Worm (Caenorhabditis elegans) whole organism, L1 larva: ENCODE data around the gene fbxb-108.
A peak's percentile ranks its signal among the peaks of the same experiment; 100 is the strongest.

Source experiments
- C34B4.2 ChIP-seq: sonication (generic microtip); optimal IDR thresholded peaks from 2 replicates; lab custom pipeline; 2017; ENCODE audit warnings: mild to moderate bottlenecking, missing genetic modification characterization, missing compliant biosample characterization
- F16B12.6 ChIP-seq: fragments of 150-350 bp; optimal IDR thresholded peaks from 2 replicates; lab custom pipeline; 2014; ENCODE audit warnings: missing biosample characterization, missing genetic modification characterization
- Y116A8C.19 ChIP-seq: sonication (generic microtip); optimal IDR thresholded peaks from 2 replicates; lab custom pipeline; 2016; ENCODE audit warnings: missing compliant biosample characterization, missing genetic modification characterization, borderline replicate concordance
- aly-2 ChIP-seq: fragments of 150-350 bp; optimal IDR thresholded peaks from 2 replicates; lab custom pipeline; 2014; ENCODE audit warnings: missing biosample characterization, missing genetic modification characterization
- ama-1 ChIP-seq: fragments of 150-350 bp; optimal IDR thresholded peaks from 2 replicates; lab custom pipeline; 2014
- ceh-82 ChIP-seq, 3 experiments: fragments of 150-350 bp in 1 of 3; sonication (generic microtip) in 2 of 3; optimal IDR thresholded peaks; 2 replicates each; lab custom pipeline; 2014 to 2017; ENCODE audit warnings: missing biosample characterization in 3 of 3, missing genetic modification characterization in 3 of 3
- ceh-90 ChIP-seq: sonication (generic microtip); optimal IDR thresholded peaks from 2 replicates; lab custom pipeline; 2016; ENCODE audit warnings: missing genetic modification characterization, missing compliant biosample characterization
- dpl-1 ChIP-seq, 3 experiments: fragments of 150-350 bp in 2 of 3; sonication (generic microtip) in 1 of 3; optimal IDR thresholded peaks; 2 replicates each; lab custom pipeline; 2014 to 2017; ENCODE audit warnings: missing biosample characterization in 3 of 3, missing genetic modification characterization in 3 of 3, missing genetic modification reagents in 3 of 3
- dsc-1 ChIP-seq: sonication (generic microtip); optimal IDR thresholded peaks from 2 replicates; lab custom pipeline; 2016; ENCODE audit warnings: mild to moderate bottlenecking, missing genetic modification characterization, missing compliant biosample characterization
- efl-1 ChIP-seq, 4 experiments: fragments of 150-350 bp; optimal IDR thresholded peaks in 3 of 4; peaks in 1 of 4; 1 replicate in 1 of 4; 2 replicates in 3 of 4; lab custom pipeline; 2014; ENCODE audit warnings: missing biosample characterization in 2 of 4, missing genetic modification characterization in 2 of 4, missing genetic modification reagents in 2 of 4
- efl-3 ChIP-seq: fragments of 200-800 bp; sonication (Bioruptor generic); optimal IDR thresholded peaks from 2 replicates; lab custom pipeline; 2018; ENCODE audit warnings: mild to moderate bottlenecking, missing genetic modification characterization, missing compliant biosample characterization
- egl-13 ChIP-seq: sonication (generic microtip); optimal IDR thresholded peaks from 2 replicates; lab custom pipeline; 2016; ENCODE audit warnings: missing genotype, missing genetic modification reagents, missing genetic modification characterization, missing compliant biosample characterization
- egl-27 ChIP-seq, 2 experiments: fragments of 150-350 bp in 1 of 2; sonication (generic microtip); optimal IDR thresholded peaks; 3 replicates each; lab custom pipeline; 2017 to 2018; ENCODE audit warnings: missing biosample characterization in 2 of 2, missing genetic modification characterization in 2 of 2, missing genetic modification reagents in 2 of 2
- elt-3 ChIP-seq, 6 experiments: fragments of 150-350 bp in 1 of 6; sonication (generic microtip); optimal IDR thresholded peaks; 2 replicates each; lab custom pipeline; 2017 to 2018; ENCODE audit warnings: missing biosample characterization in 6 of 6, missing genetic modification characterization in 6 of 6, inconsistent platforms in 1 of 6
- ets-5 ChIP-seq: fragments of 200-800 bp; sonication (Bioruptor generic); IDR thresholded peaks from 2 replicates; pipeline ENCODE4 v1.3.6; 2022; ENCODE audit warnings: missing genetic modification characterization, missing compliant biosample characterization
- fkh-10 ChIP-seq: sonication (generic microtip); optimal IDR thresholded peaks from 2 replicates; lab custom pipeline; 2017; ENCODE audit warnings: missing biosample characterization, missing genetic modification reagents, missing genetic modification characterization
- fkh-8 ChIP-seq: sonication (generic microtip); optimal IDR thresholded peaks from 2 replicates; lab custom pipeline; 2016; ENCODE audit warnings: mild to moderate bottlenecking, missing genetic modification characterization, missing compliant biosample characterization
- hlh-17 ChIP-seq: fragments of 200-800 bp; sonication (Bioruptor generic); optimal IDR thresholded peaks from 2 replicates; lab custom pipeline; 2018; ENCODE audit warnings: missing genetic modification characterization, mild to moderate bottlenecking, missing compliant biosample characterization, moderate library complexity, borderline replicate concordance
- hpl-2 ChIP-seq: fragments of 150-350 bp; optimal IDR thresholded peaks from 2 replicates; lab custom pipeline; 2014; ENCODE audit warnings: missing biosample characterization, missing genetic modification reagents, missing genetic modification characterization
- irx-1 ChIP-seq: sonication (generic microtip); optimal IDR thresholded peaks from 2 replicates; lab custom pipeline; 2016; ENCODE audit warnings: missing genetic modification characterization, missing compliant biosample characterization
- isw-1 ChIP-seq: fragments of 200-800 bp; sonication (Bioruptor generic); IDR thresholded peaks from 2 replicates; pipeline ENCODE4 v1.3.6; 2022; ENCODE audit warnings: missing genetic modification characterization, missing compliant biosample characterization
- jun-1 ChIP-seq: fragments of 150-350 bp; optimal IDR thresholded peaks from 2 replicates; lab custom pipeline; 2014; ENCODE audit warnings: missing biosample characterization, missing genetic modification reagents, missing genetic modification characterization
- lin-13 ChIP-seq: fragments of 150-350 bp; optimal IDR thresholded peaks from 2 replicates; lab custom pipeline; 2014; ENCODE audit warnings: missing biosample characterization, missing genetic modification reagents, missing genetic modification characterization
- lin-35 ChIP-seq, 2 experiments: fragments of 150-350 bp; optimal IDR thresholded peaks; 2 replicates each; lab custom pipeline; 2014; ENCODE audit warnings: missing biosample characterization in 2 of 2, missing genetic modification characterization in 2 of 2, missing genetic modification reagents in 2 of 2
- lin-39 ChIP-seq: fragments of 150-350 bp; optimal IDR thresholded peaks from 2 replicates; lab custom pipeline; 2014; ENCODE audit warnings: missing biosample characterization, missing genetic modification reagents, missing genetic modification characterization
- lir-3 ChIP-seq: sonication (generic microtip); optimal IDR thresholded peaks from 2 replicates; lab custom pipeline; 2016; ENCODE audit warnings: mild to moderate bottlenecking, missing genetic modification characterization, moderate library complexity, missing compliant biosample characterization; ENCODE audit not compliant: poor library complexity
- lsy-2 ChIP-seq, 2 experiments: fragments of 150-350 bp; optimal IDR thresholded peaks; 2 replicates each; lab custom pipeline; 2014; ENCODE audit warnings: missing biosample characterization in 2 of 2, missing genetic modification characterization in 2 of 2
- mab-9 ChIP-seq: fragments of 200-800 bp; sonication (Bioruptor generic); IDR thresholded peaks from 2 replicates; pipeline ENCODE4 v1.3.6; 2022; ENCODE audit warnings: missing genetic modification reagents, missing genetic modification characterization, missing compliant biosample characterization
- mdl-1 ChIP-seq, 2 experiments: fragments of 150-350 bp; optimal IDR thresholded peaks; 2 replicates each; lab custom pipeline; 2014 to 2017; ENCODE audit warnings: missing biosample characterization in 2 of 2, missing genetic modification characterization in 2 of 2, inconsistent platforms in 1 of 2
- mef-2 ChIP-seq: fragments of 150-350 bp; optimal IDR thresholded peaks from 2 replicates; lab custom pipeline; 2014; ENCODE audit warnings: missing biosample characterization, missing genetic modification characterization
- mep-1 ChIP-seq: fragments of 150-350 bp; optimal IDR thresholded peaks from 2 replicates; lab custom pipeline; 2014; ENCODE audit warnings: missing biosample characterization, missing genetic modification characterization
- nhr-12 ChIP-seq: sonication (generic microtip); optimal IDR thresholded peaks from 2 replicates; lab custom pipeline; 2017; ENCODE audit warnings: missing biosample characterization, missing genetic modification characterization
- nhr-19 ChIP-seq: fragments of 200-800 bp; sonication (Bioruptor generic); conservative IDR thresholded peaks from 2 replicates; pipeline ENCODE4 v1.3.6; 2022; ENCODE audit warnings: missing genetic modification characterization, missing compliant biosample characterization
- nhr-237 ChIP-seq: fragments of 150-350 bp; optimal IDR thresholded peaks from 2 replicates; lab custom pipeline; 2014; ENCODE audit warnings: missing biosample characterization, missing genetic modification characterization
- nhr-47 ChIP-seq: sonication (generic microtip); optimal IDR thresholded peaks from 2 replicates; lab custom pipeline; 2016; ENCODE audit warnings: mild to moderate bottlenecking, missing genetic modification characterization, moderate library complexity, missing compliant biosample characterization
- nhr-71 ChIP-seq: sonication (generic microtip); optimal IDR thresholded peaks from 2 replicates; lab custom pipeline; 2016; ENCODE audit warnings: mild to moderate bottlenecking, missing genetic modification characterization, moderate library complexity, missing compliant biosample characterization
- nhr-76 ChIP-seq: sonication (generic microtip); optimal IDR thresholded peaks from 2 replicates; lab custom pipeline; 2017; ENCODE audit warnings: missing biosample characterization, missing genetic modification characterization
- nhr-85 ChIP-seq: sonication (generic microtip); peaks from one replicate; lab custom pipeline; 2016; ENCODE audit warnings: missing genetic modification characterization, inconsistent platforms, missing compliant biosample characterization
- pqm-1 ChIP-seq: sonication (generic microtip); optimal IDR thresholded peaks from 3 replicates; lab custom pipeline; 2017; ENCODE audit warnings: missing biosample characterization, missing genetic modification characterization
- snpc-4 ChIP-seq: fragments of 150-350 bp; optimal IDR thresholded peaks from 2 replicates; lab custom pipeline; 2014; ENCODE audit warnings: missing biosample characterization, missing genetic modification characterization
- snu-23 ChIP-seq: sonication (generic microtip); optimal IDR thresholded peaks from 2 replicates; lab custom pipeline; 2016; ENCODE audit warnings: missing genetic modification characterization, missing compliant biosample characterization
- sox-4 ChIP-seq: sonication (generic microtip); optimal IDR thresholded peaks from 2 replicates; lab custom pipeline; 2016; ENCODE audit warnings: missing genetic modification characterization, missing compliant biosample characterization
- sptf-1 ChIP-seq: fragments of 150-350 bp; optimal IDR thresholded peaks from 2 replicates; lab custom pipeline; 2014; ENCODE audit warnings: missing biosample characterization, missing genetic modification characterization
- sup-37 ChIP-seq: fragments of 200-800 bp; sonication (Bioruptor generic); optimal IDR thresholded peaks from 2 replicates; lab custom pipeline; 2018; ENCODE audit warnings: mild to moderate bottlenecking, missing genetic modification characterization, missing compliant biosample characterization
- tbx-2 ChIP-seq: sonication (generic microtip); optimal IDR thresholded peaks from 2 replicates; lab custom pipeline; 2016; ENCODE audit warnings: missing genetic modification characterization, missing compliant biosample characterization
- tlp-1 ChIP-seq: fragments of 150-350 bp; optimal IDR thresholded peaks from 2 replicates; lab custom pipeline; 2014; ENCODE audit warnings: missing biosample characterization, missing genetic modification characterization
- unc-130 ChIP-seq: fragments of 150-350 bp; optimal IDR thresholded peaks from 2 replicates; lab custom pipeline; 2017; ENCODE audit warnings: missing biosample characterization, missing genetic modification characterization, inconsistent platforms
- unc-30 ChIP-seq: sonication (generic microtip); optimal IDR thresholded peaks from 2 replicates; lab custom pipeline; 2017; ENCODE audit warnings: missing biosample characterization, missing genetic modification characterization
- unc-62 ChIP-seq: fragments of 150-350 bp; optimal IDR thresholded peaks from 2 replicates; lab custom pipeline; 2014; ENCODE audit warnings: missing biosample characterization, missing genetic modification reagents, missing genetic modification characterization
- unc-86 ChIP-seq: sonication (generic microtip); optimal IDR thresholded peaks from 2 replicates; lab custom pipeline; 2016; ENCODE audit warnings: missing genetic modification characterization, missing compliant biosample characterization
- unc-98 ChIP-seq: fragments of 200-800 bp; sonication (Bioruptor generic); IDR thresholded peaks from 2 replicates; pipeline ENCODE4 v1.3.6; 2022; ENCODE audit warnings: missing genetic modification characterization, missing compliant biosample characterization
- zag-1 ChIP-seq: fragments of 150-350 bp; optimal IDR thresholded peaks from 2 replicates; lab custom pipeline; 2014; ENCODE audit warnings: missing biosample characterization, missing genetic modification characterization
- zip-4 ChIP-seq: fragments of 200-800 bp; sonication (Bioruptor generic); optimal IDR thresholded peaks from 2 replicates; lab custom pipeline; 2018; ENCODE audit warnings: mild to moderate bottlenecking, missing genetic modification characterization, moderate library complexity, missing compliant biosample characterization

fbxb-108 gene

ce11 chrII:2752536-2752935, 12.2 kb upstream of the fbxb-108 start, which contains the start of gene F29A7.6 (continued):
- peak; percentile 63 for TF ChIP-seq snu-23 (GFP tag; lab: Kevin White, UChicago)
- no peak for TF ChIP-seq fkh-10 (GFP tag; lab: Kevin White, UChicago)
- no peak for TF ChIP-seq unc-30 (tag; lab: Kevin White, UChicago)
- TF ChIP-seq nhr-47 = peak; percentile 81
- TF ChIP-seq unc-130 (tag; lab: Kevin White, UChicago) = peak; percentile 43
- no peak for TF ChIP-seq ama-1 (lab: Kevin White, UChicago)
- TF ChIP-seq pqm-1 (tag; lab: Kevin White, UChicago) = no peak
- no peak for TF ChIP-seq nhr-71 (tag; lab: Kevin White, UChicago)
- peak; percentile 67 for TF ChIP-seq nhr-85 (tag; lab: Kevin White, UChicago)
- peak; percentile 78 for TF ChIP-seq dsc-1 (tag; lab: Kevin White, UChicago)
- peak; percentile 86 for TF ChIP-seq ceh-90 (tag; lab: Kevin White, UChicago)
- TF ChIP-seq ets-5 (GFP tag; lab: Robert Waterston, UW) = no peak
- no peak for TF ChIP-seq C34B4.2
- TF ChIP-seq nhr-237 (tag; lab: Kevin White, UChicago) = no peak
- TF ChIP-seq sox-4 = peak; percentile 65
- TF ChIP-seq efl-1 (optimal IDR thresholded peaks at IDR 0.05; lab: Kevin White, UChicago) = peak; percentile 67 to 69
- TF ChIP-seq efl-1 (GFP tag; optimal IDR thresholded peaks at IDR 0.05 in 1 of 2; lab: Kevin White, UChicago) = peak; percentile 69 to 92
- no peak for TF ChIP-seq Y116A8C.19 (tag; lab: Kevin White, UChicago)
- TF ChIP-seq aly-2 (tag; lab: Kevin White, UChicago) = no peak
- TF ChIP-seq egl-13 (tag; lab: Kevin White, UChicago) = peak; percentile 26
- TF ChIP-seq snpc-4 = peak; percentile 64
- TF ChIP-seq nhr-19 (GFP tag; lab: Robert Waterston, UW) = peak; percentile 65
- peak; percentile 53 to 63 for TF ChIP-seq lin-35 (GFP tag; optimal IDR thresholded peaks at IDR 0.05; lab: Kevin White, UChicago)
- TF ChIP-seq lin-13 (GFP tag; lab: Kevin White, UChicago) = peak; percentile 57
- TF ChIP-seq tlp-1 (tag; lab: Kevin White, UChicago) = no peak
- no peak for TF ChIP-seq hlh-17 (GFP tag; lab: Kevin White, UChicago)
- no peak for TF ChIP-seq hpl-2 (GFP tag; lab: Kevin White, UChicago)
- peak; percentile 41 for TF ChIP-seq unc-86
- peak; percentile 50 for TF ChIP-seq isw-1 (GFP tag; lab: Robert Waterston, UW)
- no peak for TF ChIP-seq nhr-12
- TF ChIP-seq mdl-1 (tag; optimal IDR thresholded peaks at IDR 0.05; lab: Kevin White, UChicago) = peak in 1 of 2 experiments; percentile 2
- 0 out of 2 replicates have a peak, but pooled peaks have one; percentile 36 for TF ChIP-seq mab-9 (GFP tag; lab: Robert Waterston, UW)
- TF ChIP-seq sptf-1 (tag; lab: Kevin White, UChicago) = no peak
- TF ChIP-seq zip-4 = no peak
- TF ChIP-seq egl-27 (tag; optimal IDR thresholded peaks at IDR 0.05; lab: Kevin White, UChicago) = no peak
- peak; percentile 14 to 72 (median 69) for TF ChIP-seq dpl-1 (GFP tag; optimal IDR thresholded peaks at IDR 0.05; lab: Kevin White, UChicago)
- peak; percentile 68 for TF ChIP-seq unc-98 (GFP tag; lab: Robert Waterston, UW)
- peak in 1 of 2 experiments; percentile 69 for TF ChIP-seq lsy-2 (tag; optimal IDR thresholded peaks at IDR 0.05; lab: Kevin White, UChicago)
- TF ChIP-seq jun-1 (tag; lab: Kevin White, UChicago) = peak; percentile 36
- TF ChIP-seq tbx-2 (tag; lab: Kevin White, UChicago) = peak; percentile 78
- TF ChIP-seq F16B12.6 (tag; lab: Kevin White, UChicago) = peak; percentile 25
- peak; percentile 65 to 71 (median 66) for TF ChIP-seq ceh-82 (tag; optimal IDR thresholded peaks at IDR 0.05; lab: Kevin White, UChicago)
- TF ChIP-seq mep-1 (tag; lab: Kevin White, UChicago) = no peak
- TF ChIP-seq efl-3 (GFP tag; lab: Kevin White, UChicago) = no peak
- peak; percentile 76 for TF ChIP-seq fkh-8
- TF ChIP-seq irx-1 (tag; lab: Kevin White, UChicago) = peak; percentile 78
- TF ChIP-seq lin-39 (tag; lab: Kevin White, UChicago) = peak; percentile 2
- TF ChIP-seq elt-3 (tag; optimal IDR thresholded peaks at IDR 0.05; lab: Kevin White, UChicago) = peak in 1 of 6 experiments; percentile 17
- no peak for TF ChIP-seq sup-37 (GFP tag; lab: Kevin White, UChicago)
- TF ChIP-seq zag-1 (tag; lab: Kevin White, UChicago) = no peak
- TF ChIP-seq lir-3 (tag; lab: Kevin White, UChicago) = no peak
- no peak for TF ChIP-seq unc-62 (GFP tag; lab: Kevin White, UChicago)
- no peak for TF ChIP-seq mef-2
- no peak for TF ChIP-seq nhr-76 (tag; lab: Kevin White, UChicago)
